Worm (Caenorhabditis elegans): ENCODE results near the gene noca-2.

ce11 chrX:11690014-11690591 lies 23.2 kb downstream of the noca-2 start, which contains the start of the genes C44C10.10 and C44C10.5:
- TF ChIP-seq lin-39 (tag; optimal IDR thresholded peaks at IDR 0.05) (no peak), ztf-4 (tag; optimal IDR thresholded peaks at IDR 0.05) (no peak), unc-62 (GFP tag; optimal IDR thresholded peaks at IDR 0.05) (no peak), F13H6.1 (tag; optimal IDR thresholded peaks at IDR 0.05) (no peak), zag-1 (tag; optimal IDR thresholded peaks at IDR 0.05) (no peak), alr-1 (tag; optimal IDR thresholded peaks at IDR 0.05) (no peak), elt-1 (tag; optimal IDR thresholded peaks at IDR 0.05) (no peak), dmd-4 (tag; optimal IDR thresholded peaks at IDR 0.05) (no peak), nhr-11 (tag; optimal IDR thresholded peaks at IDR 0.05) (no peak)

Measured in whole organism, L2 larva.